Fruit fly (Drosophila melanogaster) whole organism, prepupa: ENCODE data around the gene CG42465.
A peak's percentile ranks its signal among the peaks of the same experiment; 100 is the strongest.

Experiments
- Blimp-1 ChIP-seq: fragments of 200-800 bp; sonication (Bioruptor generic); optimal IDR thresholded peaks from 3 replicates; lab custom pipeline; 2017; ENCODE audit warnings: missing biosample characterization, missing genetic modification characterization, mild to moderate bottlenecking, moderate library complexity, missing genetic modification reagents
- CG10669 ChIP-seq: fragments of 200-800 bp; sonication (Bioruptor generic); optimal IDR thresholded peaks from 3 replicates; lab custom pipeline; 2018; ENCODE audit warnings: missing biosample characterization, mild to moderate bottlenecking, missing genetic modification characterization, moderate library complexity
- CG34406 ChIP-seq: fragments of 200-800 bp; sonication (Bioruptor generic); optimal IDR thresholded peaks from 3 replicates; lab custom pipeline; 2016; ENCODE audit warnings: missing biosample characterization, missing genetic modification characterization
- CG3919 ChIP-seq: fragments of 200-800 bp; sonication (Bioruptor generic); optimal IDR thresholded peaks from 3 replicates; lab custom pipeline; 2016; ENCODE audit warnings: missing biosample characterization, missing genetic modification characterization
- CG4318 ChIP-seq: fragments of 200-800 bp; sonication (Bioruptor generic); optimal IDR thresholded peaks from 3 replicates; lab custom pipeline; 2017; ENCODE audit warnings: missing biosample characterization, mild to moderate bottlenecking, missing genetic modification characterization
- CG6163 ChIP-seq: fragments of 200-800 bp; sonication (Bioruptor generic); IDR thresholded peaks from 3 replicates; pipeline ENCODE4 v1.3.6; 2022; ENCODE audit warnings: missing biosample characterization, missing genetic modification characterization
- CG9139 ChIP-seq: fragments of 200-800 bp; sonication (Bioruptor generic); optimal IDR thresholded peaks from 3 replicates; lab custom pipeline; 2017; ENCODE audit warnings: missing biosample characterization, mild to moderate bottlenecking, missing genetic modification characterization
- Eip78C ChIP-seq: fragments of 200-800 bp; sonication (Bioruptor generic); peaks from one replicate; lab custom pipeline; 2016; ENCODE audit warnings: missing biosample characterization, missing genetic modification characterization
- Hr38 ChIP-seq: sonication (Bioruptor generic); optimal IDR thresholded peaks from 2 replicates; lab custom pipeline; 2016; ENCODE audit warnings: missing biosample characterization, missing genetic modification characterization
- OdsH ChIP-seq: fragments of 200-800 bp; sonication (Bioruptor generic); optimal IDR thresholded peaks from 3 replicates; lab custom pipeline; 2016; ENCODE audit warnings: missing biosample characterization, missing genetic modification characterization
- Sox102F ChIP-seq: fragments of 200-800 bp; sonication (Bioruptor generic); optimal IDR thresholded peaks from 2 replicates; lab custom pipeline; 2016; ENCODE audit warnings: missing biosample characterization, mild to moderate bottlenecking, missing genetic modification characterization
- Sox15 ChIP-seq: fragments of 200-800 bp; sonication (Bioruptor generic); optimal IDR thresholded peaks from 3 replicates; lab custom pipeline; 2016; ENCODE audit warnings: missing biosample characterization, missing genetic modification characterization
- achi ChIP-seq: fragments of 200-800 bp; sonication (Bioruptor generic); optimal IDR thresholded peaks from 3 replicates; lab custom pipeline; 2016; ENCODE audit warnings: missing biosample characterization, missing genetic modification characterization
- acj6 ChIP-seq: fragments of 200-800 bp; sonication (Bioruptor generic); optimal IDR thresholded peaks from 3 replicates; lab custom pipeline; 2016; ENCODE audit warnings: missing biosample characterization, missing genetic modification characterization
- eg ChIP-seq: fragments of 200-800 bp; sonication (Bioruptor generic); IDR thresholded peaks from 3 replicates; pipeline ENCODE4 v1.3.6; 2022; ENCODE audit warnings: missing biosample characterization, missing genetic modification characterization
- net ChIP-seq: fragments of 200-800 bp; sonication (Bioruptor generic); optimal IDR thresholded peaks from 3 replicates; lab custom pipeline; 2016; ENCODE audit warnings: missing biosample characterization, missing genetic modification characterization
- pdm3 ChIP-seq: fragments of 200-800 bp; sonication (Bioruptor generic); optimal IDR thresholded peaks from 3 replicates; lab custom pipeline; 2016; ENCODE audit warnings: missing biosample characterization, missing genetic modification characterization
- svp ChIP-seq: fragments of 200-800 bp; sonication (Bioruptor generic); peaks from one replicate; lab custom pipeline; 2016; ENCODE audit warnings: missing biosample characterization, missing genetic modification characterization
- topi ChIP-seq: fragments of 200-800 bp; sonication (Bioruptor generic); optimal IDR thresholded peaks from 3 replicates; lab custom pipeline; 2016; ENCODE audit warnings: missing biosample characterization, missing genetic modification characterization

The CG42465 gene

DNA sequence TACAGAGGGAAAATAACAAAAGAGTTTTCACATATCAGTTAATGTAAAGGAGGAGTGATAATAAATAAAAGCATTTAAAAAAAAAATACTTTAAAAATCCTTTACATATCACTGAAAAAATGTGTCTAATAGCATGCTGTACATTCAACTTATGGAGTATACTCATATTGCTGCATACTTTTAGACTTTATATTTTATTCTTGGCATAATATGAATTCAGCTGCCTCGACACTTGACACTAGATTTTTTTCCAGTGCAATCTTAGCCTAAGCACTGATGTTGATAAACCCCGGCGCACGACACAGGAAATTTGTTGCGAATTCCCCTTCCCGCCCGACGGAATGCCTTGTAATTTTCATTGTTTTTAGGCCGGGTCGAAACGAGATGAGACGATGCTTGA is 40.4 kb downstream of the CG42465 start:
- TF ChIP-seq CG10669, result no peak
- peak; percentile 14 for TF ChIP-seq Eip78C (GFP tag; lab: Kevin White, UChicago)
- TF ChIP-seq, all 60 proteins: peak for 1

dm6 chr2L:3748691-3749090 is 48.7 kb downstream of the CG42465 start:
- TF ChIP-seq eg (GFP tag; lab: Robert Waterston, UW) (0 out of 3 replicates have a peak, but pooled peaks have one; percentile 14), achi (GFP tag; lab: Kevin White, UChicago) (peak; percentile 55), CG4318 (no peak), CG3919 (GFP tag; lab: Kevin White, UChicago) (peak; percentile 33), Hr38 (GFP tag; lab: Kevin White, UChicago) (no peak), topi (peak; percentile 0), acj6 (GFP tag; lab: Kevin White, UChicago) (peak; percentile 6), pdm3 (GFP tag; lab: Kevin White, UChicago) (no peak), svp (GFP tag; lab: Kevin White, UChicago) (peak; percentile 32), OdsH (GFP tag; lab: Kevin White, UChicago) (peak; percentile 5), Blimp-1 (GFP tag; lab: Kevin White, UChicago) (no peak), Eip78C (GFP tag; lab: Kevin White, UChicago) (no peak), net (peak; percentile 28), Sox15 (no peak), CG9139 (peak; percentile 25), CG34406 (peak; percentile 11), CG6163 (GFP tag; lab: Robert Waterston, UW) (0 out of 3 replicates have a peak, but pooled peaks have one; percentile 50), Sox102F (GFP tag; lab: Kevin White, UChicago) (no peak)
